Worm (Caenorhabditis elegans) whole organism, L3 larva: Measurements from ENCODE around the gene F40F12.9.

Source experiments
- R02D3.7 ChIP-seq: fragments of 150-350 bp; optimal IDR thresholded peaks from 2 replicates; lab custom pipeline; 2014; ENCODE audit warnings: missing biosample characterization, missing genetic modification characterization
- ZK546.5 ChIP-seq: sonication (generic microtip); optimal IDR thresholded peaks from 2 replicates; lab custom pipeline; 2017; ENCODE audit warnings: missing biosample characterization, missing genetic modification characterization
- aly-2 ChIP-seq: fragments of 150-350 bp; optimal IDR thresholded peaks from 2 replicates; lab custom pipeline; 2014; ENCODE audit warnings: missing biosample characterization, missing genetic modification characterization
- ama-1 ChIP-seq: fragments of 150-350 bp; optimal IDR thresholded peaks from 2 replicates; lab custom pipeline; 2018
- ceh-16 ChIP-seq: sonication (generic microtip); optimal IDR thresholded peaks from 2 replicates; lab custom pipeline; 2017; ENCODE audit warnings: missing biosample characterization, missing genetic modification characterization
- ceh-82 ChIP-seq: fragments of 150-350 bp; optimal IDR thresholded peaks from 2 replicates; lab custom pipeline; 2014; ENCODE audit warnings: missing biosample characterization, missing genetic modification characterization
- daf-12 ChIP-seq: fragments of 150-350 bp; optimal IDR thresholded peaks from 2 replicates; lab custom pipeline; 2014; ENCODE audit warnings: missing biosample characterization, missing genetic modification reagents, missing genetic modification characterization
- egl-27 ChIP-seq: sonication (generic microtip); optimal IDR thresholded peaks from 4 replicates; lab custom pipeline; 2017; ENCODE audit warnings: missing biosample characterization, missing genetic modification reagents, missing genetic modification characterization
- egl-5 ChIP-seq: fragments of 150-350 bp; optimal IDR thresholded peaks from 2 replicates; lab custom pipeline; 2017; ENCODE audit warnings: missing biosample characterization, missing genetic modification reagents, missing genetic modification characterization, inconsistent platforms
- elt-1 ChIP-seq: fragments of 150-350 bp; optimal IDR thresholded peaks from 2 replicates; lab custom pipeline; 2014; ENCODE audit warnings: missing biosample characterization, missing genetic modification characterization
- elt-2 ChIP-seq: sonication (generic microtip); optimal IDR thresholded peaks from 2 replicates; lab custom pipeline; 2016; ENCODE audit warnings: missing genetic modification reagents, mild to moderate bottlenecking, missing genetic modification characterization, missing compliant biosample characterization
- elt-3 ChIP-seq, 3 experiments: fragments of 150-350 bp in 1 of 3; sonication (generic microtip) in 2 of 3; optimal IDR thresholded peaks; 2 replicates in 2 of 3; 4 replicates in 1 of 3; lab custom pipeline; 2014 to 2017; ENCODE audit warnings: missing biosample characterization in 3 of 3, missing genetic modification characterization in 3 of 3
- eor-1 ChIP-seq, 2 experiments: fragments of 150-350 bp; optimal IDR thresholded peaks; 2 replicates each; lab custom pipeline; 2014 to 2018; ENCODE audit warnings: missing biosample characterization in 2 of 2, missing genetic modification characterization in 2 of 2
- fkh-10 ChIP-seq: sonication (generic microtip); optimal IDR thresholded peaks from 2 replicates; lab custom pipeline; 2017; ENCODE audit warnings: missing biosample characterization, missing genetic modification reagents, missing genetic modification characterization
- fkh-2 ChIP-seq: fragments of 150-350 bp; optimal IDR thresholded peaks from 2 replicates; lab custom pipeline; 2014; ENCODE audit warnings: missing biosample characterization, missing genetic modification reagents, missing genetic modification characterization
- fos-1 ChIP-seq: fragments of 150-350 bp; optimal IDR thresholded peaks from 2 replicates; lab custom pipeline; 2014; ENCODE audit warnings: missing biosample characterization, missing genetic modification characterization
- hmg-11 ChIP-seq: sonication (generic microtip); optimal IDR thresholded peaks from 2 replicates; lab custom pipeline; 2016; ENCODE audit warnings: missing genetic modification characterization, missing compliant biosample characterization
- jun-1 ChIP-seq: fragments of 150-350 bp; optimal IDR thresholded peaks from 2 replicates; lab custom pipeline; 2014; ENCODE audit warnings: missing biosample characterization, missing genetic modification reagents, missing genetic modification characterization
- lin-15B ChIP-seq: fragments of 150-350 bp; optimal IDR thresholded peaks from 2 replicates; lab custom pipeline; 2014; ENCODE audit warnings: missing biosample characterization, missing genetic modification characterization
- lin-39 ChIP-seq: fragments of 150-350 bp; optimal IDR thresholded peaks from 2 replicates; lab custom pipeline; 2018; ENCODE audit warnings: missing biosample characterization, missing genetic modification reagents, missing genetic modification characterization
- lsy-12 ChIP-seq: sonication (generic microtip); optimal IDR thresholded peaks from 2 replicates; lab custom pipeline; 2016; ENCODE audit warnings: mild to moderate bottlenecking, missing genetic modification characterization, missing compliant biosample characterization
- mdl-1 ChIP-seq: fragments of 150-350 bp; optimal IDR thresholded peaks from 2 replicates; lab custom pipeline; 2014; ENCODE audit warnings: missing biosample characterization, missing genetic modification characterization
- mml-1 ChIP-seq: fragments of 150-350 bp; sonication (generic microtip); optimal IDR thresholded peaks from 3 replicates; lab custom pipeline; 2014; ENCODE audit warnings: missing biosample characterization, missing genetic modification characterization
- nfya-1 ChIP-seq: sonication (generic microtip); optimal IDR thresholded peaks from 2 replicates; lab custom pipeline; 2017; ENCODE audit warnings: missing genetic modification characterization, mild to moderate bottlenecking, missing compliant biosample characterization, antibody characterized with exemption, moderate library complexity; ENCODE audit not compliant: insufficient read depth
- nhr-11 ChIP-seq: fragments of 150-350 bp; optimal IDR thresholded peaks from 2 replicates; lab custom pipeline; 2014; ENCODE audit warnings: missing biosample characterization, missing genetic modification characterization
- nhr-12 ChIP-seq: fragments of 150-350 bp; optimal IDR thresholded peaks from 2 replicates; lab custom pipeline; 2014; ENCODE audit warnings: missing biosample characterization, missing genetic modification characterization
- nhr-23 ChIP-seq: fragments of 150-350 bp; optimal IDR thresholded peaks from 2 replicates; lab custom pipeline; 2014; ENCODE audit warnings: missing biosample characterization, missing genetic modification reagents, missing genetic modification characterization
- nhr-237 ChIP-seq: fragments of 150-350 bp; optimal IDR thresholded peaks from 2 replicates; lab custom pipeline; 2014; ENCODE audit warnings: missing biosample characterization, missing genetic modification characterization
- nhr-25 ChIP-seq: sonication (generic microtip); optimal IDR thresholded peaks from 2 replicates; lab custom pipeline; 2017; ENCODE audit warnings: missing biosample characterization, missing genetic modification characterization
- nhr-43 ChIP-seq: sonication (generic microtip); optimal IDR thresholded peaks from 2 replicates; lab custom pipeline; 2016; ENCODE audit warnings: mild to moderate bottlenecking, missing genetic modification characterization, missing compliant biosample characterization; ENCODE audit not compliant: poor library complexity, severe bottlenecking
- nhr-67 ChIP-seq: fragments of 150-350 bp; optimal IDR thresholded peaks from 2 replicates; lab custom pipeline; 2014; ENCODE audit warnings: missing biosample characterization, missing genetic modification characterization
- nhr-76 ChIP-seq: fragments of 150-350 bp; sonication (generic microtip); optimal IDR thresholded peaks from 5 replicates; lab custom pipeline; 2014; ENCODE audit warnings: missing biosample characterization, missing genetic modification characterization
- nhr-77 ChIP-seq: fragments of 150-350 bp; optimal IDR thresholded peaks from 2 replicates; lab custom pipeline; 2014; ENCODE audit warnings: missing biosample characterization, missing genetic modification characterization
- pha-4 ChIP-seq: fragments of 150-350 bp; optimal IDR thresholded peaks from 2 replicates; lab custom pipeline; 2014; ENCODE audit warnings: missing biosample characterization, missing genetic modification reagents, missing genetic modification characterization
- pqm-1 ChIP-seq: fragments of 150-350 bp; optimal IDR thresholded peaks from 2 replicates; lab custom pipeline; 2017; ENCODE audit warnings: missing biosample characterization, missing genetic modification characterization, inconsistent platforms
- sea-2 ChIP-seq: fragments of 150-350 bp; sonication (generic microtip); optimal IDR thresholded peaks from 4 replicates; lab custom pipeline; 2014; ENCODE audit warnings: missing biosample characterization, missing genetic modification reagents, missing genetic modification characterization
- snpc-4 ChIP-seq: fragments of 150-350 bp; optimal IDR thresholded peaks from 2 replicates; lab custom pipeline; 2014; ENCODE audit warnings: missing biosample characterization, missing genetic modification characterization
- tbx-2 ChIP-seq: sonication (generic microtip); optimal IDR thresholded peaks from 2 replicates; lab custom pipeline; 2016; ENCODE audit warnings: mild to moderate bottlenecking, missing genetic modification characterization, missing compliant biosample characterization
- zag-1 ChIP-seq: fragments of 150-350 bp; optimal IDR thresholded peaks from 2 replicates; lab custom pipeline; 2014; ENCODE audit warnings: missing biosample characterization, missing genetic modification characterization
- ztf-11 ChIP-seq: fragments of 150-350 bp; optimal IDR thresholded peaks from 2 replicates; lab custom pipeline; 2014; ENCODE audit warnings: missing biosample characterization, missing genetic modification characterization

Gene F40F12.9

ce11 chrIII:9862469-9862868 lies 48.7 kb upstream of the F40F12.9 start:
- TF ChIP-seq ceh-82 (tag; lab: Kevin White, UChicago) (no peak), hmg-11 (no peak), elt-3 (tag; optimal IDR thresholded peaks at IDR 0.05; lab: Kevin White, UChicago) (no peak), lsy-12 (no peak), nhr-76 (no peak), nhr-12 (no peak), fos-1 (tag; lab: Kevin White, UChicago) (no peak), pqm-1 (tag; lab: Kevin White, UChicago) (no peak), lin-39 (tag; lab: Kevin White, UChicago) (no peak)
- TF ChIP-seq, all 47 proteins: peak for 0

DNA sequence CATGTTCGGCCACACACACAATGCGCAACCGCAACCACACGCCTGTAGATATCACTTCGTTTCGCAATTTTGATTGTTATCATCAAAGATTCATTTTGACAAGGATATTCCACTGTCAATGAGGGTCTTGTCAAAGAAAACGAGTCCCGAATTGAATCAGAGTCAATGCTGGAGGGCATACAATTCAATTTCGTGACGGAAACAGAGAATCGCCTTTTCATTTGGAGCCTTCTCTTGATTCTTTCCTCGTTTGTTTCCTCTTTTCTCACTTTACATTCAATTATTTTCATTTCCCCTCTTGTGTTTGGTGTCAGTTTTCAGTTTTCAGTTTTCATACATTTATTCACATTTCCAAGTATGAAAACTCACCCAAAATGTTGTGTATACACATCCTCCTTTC lies 43.8 kb upstream of the F40F12.9 start:
- TF ChIP-seq nhr-23 (tag; lab: Kevin White, UChicago) (peak; percentile 41), nhr-12 (no peak)

DNA sequence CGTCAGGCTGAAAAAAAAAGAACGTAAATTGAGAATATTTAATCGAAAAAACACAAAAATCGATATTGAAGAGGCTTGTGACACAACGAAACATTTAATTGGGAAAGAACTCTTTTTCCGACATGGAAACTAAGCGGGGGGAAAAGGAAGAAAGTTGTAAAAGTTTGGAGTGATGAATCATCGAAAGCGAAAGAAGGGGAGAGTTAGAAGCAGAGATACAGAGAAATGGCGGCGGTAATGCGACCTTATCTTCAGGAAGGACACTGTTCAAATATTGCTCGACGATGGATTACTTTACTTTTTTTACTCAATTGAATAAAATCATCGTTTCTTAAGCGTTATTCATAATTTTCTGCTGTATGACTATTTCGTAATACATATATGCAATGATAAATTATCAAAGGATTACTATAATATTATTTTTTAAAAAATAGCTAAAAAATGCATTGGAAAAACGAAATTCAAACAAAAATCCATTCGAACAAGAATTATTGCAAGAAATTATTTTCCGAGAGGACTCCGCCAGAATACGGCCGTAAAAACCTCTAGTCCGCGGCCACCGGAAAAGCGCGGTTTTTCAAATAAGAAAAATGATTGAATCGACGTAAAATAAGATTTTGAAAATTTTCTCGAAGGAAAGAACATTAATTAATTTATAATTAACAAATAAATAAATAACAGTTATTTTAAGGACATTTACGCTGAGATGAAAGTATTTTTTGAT lies 43.2 kb upstream of the F40F12.9 start, which contains the start of gene dhhc-4:
TSS of gene dhhc-4 (minus strand) at position 13 of the 724 bp plus-strand sequence.
- TF ChIP-seq nhr-76 (no peak), lin-39 (tag; lab: Kevin White, UChicago) (peak; percentile 42), lin-15B (tag; lab: Kevin White, UChicago) (peak; percentile 52), nhr-11 (tag; lab: Kevin White, UChicago) (no peak), ZK546.5 (tag; lab: Kevin White, UChicago) (peak; percentile 33), ama-1 (lab: Kevin White, UChicago) (peak; percentile 6), nhr-25 (tag; lab: Kevin White, UChicago) (no peak), fkh-2 (tag; lab: Kevin White, UChicago) (no peak), daf-12 (no peak), egl-5 (tag; lab: Kevin White, UChicago) (peak; percentile 50), ztf-11 (tag; lab: Kevin White, UChicago) (no peak), jun-1 (tag; lab: Kevin White, UChicago) (peak; percentile 14), nhr-237 (tag; lab: Kevin White, UChicago) (no peak), nfya-1 (tag; lab: Kevin White, UChicago) (peak; percentile 68), nhr-77 (tag; lab: Kevin White, UChicago) (no peak), tbx-2 (tag; lab: Kevin White, UChicago) (peak; percentile 28), egl-27 (tag; lab: Kevin White, UChicago) (no peak), pha-4 (tag; lab: Kevin White, UChicago) (peak; percentile 11), fos-1 (tag; lab: Kevin White, UChicago) (peak; percentile 30), eor-1 (tag; optimal IDR thresholded peaks at IDR 0.05; lab: Kevin White, UChicago) (no peak), fkh-10 (GFP tag; lab: Kevin White, UChicago) (no peak), zag-1 (tag; lab: Kevin White, UChicago) (no peak), mml-1 (tag; lab: Kevin White, UChicago) (no peak), elt-1 (peak; percentile 26), sea-2 (GFP tag; lab: Kevin White, UChicago) (no peak), ceh-82 (tag; lab: Kevin White, UChicago) (peak; percentile 47), mdl-1 (tag; lab: Kevin White, UChicago) (no peak), aly-2 (no peak), nhr-67 (tag; lab: Kevin White, UChicago) (no peak), nhr-43 (tag; lab: Kevin White, UChicago) (peak; percentile 86), snpc-4 (no peak), elt-2 (tag; lab: Kevin White, UChicago) (peak; percentile 39), ceh-16 (no peak), pqm-1 (tag; lab: Kevin White, UChicago) (peak; percentile 20), nhr-23 (tag; lab: Kevin White, UChicago) (no peak), hmg-11 (no peak), R02D3.7 (tag; lab: Kevin White, UChicago) (peak; percentile 26), lsy-12 (peak; percentile 52)
